Fruit fly (Drosophila melanogaster): ENCODE measurements around the gene CG13998.

dm6 chr2L:5977729-5978078 is 21.1 kb upstream of the CG13998 start:
- TF ChIP-seq Xrp1 (GFP tag; IDR thresholded peaks at IDR 0.05) (no peak), BtbVII (GFP tag; optimal IDR thresholded peaks at IDR 0.05) (no peak), ewg (GFP tag; optimal IDR thresholded peaks at IDR 0.05) (no peak), CG8924 (tag; optimal IDR thresholded peaks at IDR 0.05) (no peak), CG6689 (GFP tag; IDR thresholded peaks at IDR 0.05) (no peak), HLHmδ (GFP tag; optimal IDR thresholded peaks at IDR 0.05) (no peak), CG10543 (GFP tag; optimal IDR thresholded peaks at IDR 0.05) (no peak), HmgD (GFP tag; optimal IDR thresholded peaks at IDR 0.05) (no peak), H15 (GFP tag; IDR thresholded peaks at IDR 0.05) (no peak), ro (GFP tag; IDR thresholded peaks at IDR 0.05) (no peak), CG6654 (GFP tag; optimal IDR thresholded peaks at IDR 0.05) (no peak)

Measured in whole organism, embryonic.